Worm (Caenorhabditis elegans): Measurements from ENCODE around the gene C07D10.1.

DNA sequence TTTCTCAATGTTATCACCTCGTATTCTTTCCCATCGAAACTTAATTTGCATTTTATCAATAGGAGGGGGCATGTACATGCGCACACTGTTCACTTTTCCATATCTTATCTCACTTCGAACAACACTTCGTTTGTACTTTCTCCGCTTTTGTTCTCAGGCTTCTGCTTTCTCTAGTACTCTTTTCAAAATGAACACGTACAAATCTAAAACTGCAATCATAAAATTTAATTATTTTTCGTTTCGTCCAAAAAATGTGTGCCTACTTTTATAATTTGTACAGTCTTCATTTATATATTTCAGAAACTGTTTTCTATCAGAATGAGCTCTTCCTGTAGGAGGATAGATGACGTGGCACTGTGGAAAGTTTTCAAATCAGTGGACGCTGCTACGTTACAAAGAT, at the start of gene C07D10.1:
- TF ChIP-seq ceh-9 (tag; optimal IDR thresholded peaks at IDR 0.05) (no peak), odd-2 (tag; optimal IDR thresholded peaks at IDR 0.05) (no peak), C08G9.2 (tag; optimal IDR thresholded peaks at IDR 0.05) (no peak), nhr-11 (tag; optimal IDR thresholded peaks at IDR 0.05) (no peak)

All from whole organism, late embryonic.